Fruit fly (Drosophila melanogaster) whole organism, embryonic: ENCODE data around the gene Hph.

ENCODE experiments used
- ATbp ChIP-seq: fragments of 200-800 bp; sonication (Bioruptor generic); optimal IDR thresholded peaks from 2 replicates; lab custom pipeline; 2017; ENCODE audit warnings: missing biosample characterization, mild to moderate bottlenecking, missing genetic modification characterization, missing genetic modification reagents
- CG10274 ChIP-seq: fragments of 200-800 bp; sonication (Bioruptor generic); optimal IDR thresholded peaks from 3 replicates; lab custom pipeline; 2017; ENCODE audit warnings: missing biosample characterization, mild to moderate bottlenecking, missing genetic modification characterization
- CG10543 ChIP-seq: fragments of 200-800 bp; sonication (Bioruptor generic); optimal IDR thresholded peaks from 3 replicates; lab custom pipeline; 2017; ENCODE audit warnings: missing biosample characterization, mild to moderate bottlenecking, missing genetic modification characterization, moderate library complexity
- CG11398 ChIP-seq: fragments of 200-800 bp; sonication (Bioruptor generic); optimal IDR thresholded peaks from 2 replicates; lab custom pipeline; 2016; ENCODE audit warnings: missing biosample characterization, missing genetic modification characterization
- CG11504 ChIP-seq: fragments of 200-800 bp; sonication (Bioruptor generic); optimal IDR thresholded peaks from 3 replicates; lab custom pipeline; 2019; ENCODE audit warnings: missing biosample characterization, mild to moderate bottlenecking, missing genetic modification characterization, moderate library complexity
- CG12071 ChIP-seq: fragments of 200-800 bp; sonication (Bioruptor generic); optimal IDR thresholded peaks from 3 replicates; lab custom pipeline; 2018; ENCODE audit warnings: missing biosample characterization, mild to moderate bottlenecking, missing genetic modification characterization
- CG12236 ChIP-seq: fragments of 200-800 bp; sonication (Bioruptor generic); optimal IDR thresholded peaks from 2 replicates; lab custom pipeline; 2016; ENCODE audit warnings: missing biosample characterization, missing genetic modification characterization
- CG12391 ChIP-seq: fragments of 200-800 bp; sonication (Bioruptor generic); optimal IDR thresholded peaks from 3 replicates; lab custom pipeline; 2018; ENCODE audit warnings: missing biosample characterization, mild to moderate bottlenecking, missing genetic modification characterization, moderate library complexity
- CG12659 ChIP-seq: fragments of 200-800 bp; sonication (Bioruptor generic); optimal IDR thresholded peaks from 3 replicates; lab custom pipeline; 2017; ENCODE audit warnings: mild to moderate bottlenecking, missing biosample characterization, missing genetic modification reagents, missing genetic modification characterization
- CG14014 ChIP-seq: fragments of 200-800 bp; sonication (Bioruptor generic); IDR thresholded peaks from 2 replicates; pipeline ENCODE4 v1.3.6; 2022; ENCODE audit warnings: missing biosample characterization, missing genetic modification characterization
- CG15479 ChIP-seq: fragments of 200-800 bp; sonication (Bioruptor generic); optimal IDR thresholded peaks from 3 replicates; lab custom pipeline; 2019; ENCODE audit warnings: missing biosample characterization, mild to moderate bottlenecking, missing genetic modification characterization, moderate library complexity
- CG16815 ChIP-seq: fragments of 200-800 bp; sonication (Bioruptor generic); optimal IDR thresholded peaks from 3 replicates; lab custom pipeline; 2017; ENCODE audit warnings: missing biosample characterization, mild to moderate bottlenecking, missing genetic modification characterization
- CG17186 ChIP-seq: fragments of 200-800 bp; sonication (Bioruptor generic); optimal IDR thresholded peaks from 3 replicates; lab custom pipeline; 2017; ENCODE audit warnings: missing biosample characterization, missing genetic modification reagents, missing genetic modification characterization
- CG32767 ChIP-seq: fragments of 200-800 bp; sonication (Bioruptor generic); IDR thresholded peaks from 2 replicates; pipeline ENCODE4 v1.3.6; 2022; ENCODE audit warnings: missing biosample characterization, missing genetic modification characterization
- CG6254 ChIP-seq: fragments of 200-800 bp; sonication (Bioruptor generic); optimal IDR thresholded peaks from 3 replicates; lab custom pipeline; 2017; ENCODE audit warnings: mild to moderate bottlenecking, missing biosample characterization, missing genetic modification reagents, missing genetic modification characterization
- CG6813 ChIP-seq: fragments of 200-800 bp; sonication (Bioruptor generic); optimal IDR thresholded peaks from 2 replicates; lab custom pipeline; 2017; ENCODE audit warnings: missing biosample characterization, missing genetic modification characterization, mild to moderate bottlenecking, moderate library complexity, missing genetic modification reagents
- CG6854 ChIP-seq: fragments of 200-800 bp; sonication (Bioruptor generic); optimal IDR thresholded peaks from 3 replicates; lab custom pipeline; 2017; ENCODE audit warnings: missing biosample characterization, mild to moderate bottlenecking, missing genetic modification characterization
- CG7556 ChIP-seq: fragments of 200-800 bp; sonication (Bioruptor generic); optimal IDR thresholded peaks from 2 replicates; lab custom pipeline; 2017; ENCODE audit warnings: missing biosample characterization, mild to moderate bottlenecking, missing genetic modification characterization
- CG7839 ChIP-seq: fragments of 200-800 bp; sonication (Bioruptor generic); optimal IDR thresholded peaks from 3 replicates; lab custom pipeline; 2018; ENCODE audit warnings: missing biosample characterization, mild to moderate bottlenecking, missing genetic modification characterization, moderate library complexity
- Deaf1 ChIP-seq: fragments of 200-800 bp; optimal IDR thresholded peaks from 3 replicates; lab custom pipeline; 2019; ENCODE audit warnings: missing biosample characterization, mild to moderate bottlenecking, missing genetic modification characterization, moderate library complexity
- Dref ChIP-seq: fragments of 200-800 bp; sonication (Bioruptor generic); IDR thresholded peaks from 2 replicates; pipeline ENCODE4 v1.3.6; 2022; ENCODE audit warnings: missing biosample characterization, missing genetic modification characterization
- ERR ChIP-seq: fragments of 200-800 bp; sonication (Bioruptor generic); optimal IDR thresholded peaks from 2 replicates; lab custom pipeline; 2016; ENCODE audit warnings: missing biosample characterization, missing genetic modification characterization
- Fer1 ChIP-seq: fragments of 200-800 bp; sonication (Bioruptor generic); optimal IDR thresholded peaks from 2 replicates; lab custom pipeline; 2017; ENCODE audit warnings: missing biosample characterization, mild to moderate bottlenecking, missing genetic modification characterization
- Gug ChIP-seq: fragments of 200-800 bp; sonication (Bioruptor generic); IDR thresholded peaks from 4 replicates; pipeline ENCODE4 v1.3.6; 2022; ENCODE audit warnings: missing biosample characterization, missing genetic modification characterization
- MTF-1 ChIP-seq: fragments of 200-800 bp; sonication (Bioruptor generic); optimal IDR thresholded peaks from 2 replicates; lab custom pipeline; 2018; ENCODE audit warnings: missing biosample characterization, mild to moderate bottlenecking, missing genetic modification characterization, borderline replicate concordance
- NC2β ChIP-seq: fragments of 200-800 bp; sonication (Bioruptor generic); optimal IDR thresholded peaks from 2 replicates; lab custom pipeline; 2016; ENCODE audit warnings: missing biosample characterization, missing genetic modification characterization
- NfI ChIP-seq: fragments of 200-800 bp; sonication (Bioruptor generic); optimal IDR thresholded peaks from 3 replicates; lab custom pipeline; 2018; ENCODE audit warnings: missing biosample characterization, mild to moderate bottlenecking, missing genetic modification characterization, moderate library complexity
- ac ChIP-seq: fragments of 200-800 bp; sonication (Bioruptor generic); optimal IDR thresholded peaks from 3 replicates; lab custom pipeline; 2017; ENCODE audit warnings: missing biosample characterization, mild to moderate bottlenecking, missing genetic modification characterization
- ara ChIP-seq: fragments of 200-800 bp; sonication (Bioruptor generic); IDR thresholded peaks from 2 replicates; pipeline ENCODE4 v1.3.6; 2022; ENCODE audit warnings: missing biosample characterization, missing genetic modification characterization
- cad ChIP-seq: fragments of >200 bp; optimal IDR thresholded peaks from 2 replicates; lab custom pipeline; 2017; ENCODE audit warnings: missing biosample characterization, missing genetic modification characterization
- chinmo ChIP-seq: fragments of 200-800 bp; sonication (Bioruptor generic); IDR thresholded peaks from 4 replicates; pipeline ENCODE4 v1.3.6; 2022; ENCODE audit warnings: missing biosample characterization, missing genetic modification characterization; ENCODE audit not compliant: partially characterized antibody
- chm ChIP-seq: fragments of 200-800 bp; sonication (Bioruptor generic); IDR thresholded peaks from 2 replicates; pipeline ENCODE4 v1.3.6; 2022; ENCODE audit warnings: missing biosample characterization, missing genetic modification characterization
- ems ChIP-seq: fragments of 200-800 bp; sonication (Bioruptor generic); optimal IDR thresholded peaks from 3 replicates; lab custom pipeline; 2016; ENCODE audit warnings: missing biosample characterization, missing genetic modification characterization
- gcm2 ChIP-seq: fragments of 200-800 bp; sonication (Bioruptor generic); optimal IDR thresholded peaks from 2 replicates; lab custom pipeline; 2016; ENCODE audit warnings: missing biosample characterization, missing genetic modification characterization
- luna ChIP-seq: fragments of 200-800 bp; sonication (Bioruptor generic); optimal IDR thresholded peaks from 2 replicates; lab custom pipeline; 2016; ENCODE audit warnings: missing biosample characterization, missing genetic modification characterization
- nau ChIP-seq: fragments of 200-800 bp; sonication (Bioruptor generic); optimal IDR thresholded peaks from 3 replicates; lab custom pipeline; 2017; ENCODE audit warnings: missing biosample characterization, mild to moderate bottlenecking, missing genetic modification characterization, missing genetic modification reagents
- pfk ChIP-seq: fragments of 200-800 bp; sonication (Bioruptor generic); optimal IDR thresholded peaks from 2 replicates; lab custom pipeline; 2018; ENCODE audit warnings: missing biosample characterization, mild to moderate bottlenecking, missing genetic modification characterization, moderate library complexity
- psq ChIP-seq: fragments of 200-800 bp; sonication (Bioruptor generic); optimal IDR thresholded peaks from 2 replicates; lab custom pipeline; 2017; ENCODE audit warnings: missing biosample characterization, missing genetic modification characterization
- sc ChIP-seq, 3 experiments: fragments of >200 bp in 2 of 3; fragments of 200-800 bp in 1 of 3; sonication (Bioruptor generic) in 1 of 3; optimal IDR thresholded peaks; 2 replicates in 2 of 3; 3 replicates in 1 of 3; lab custom pipeline; 2017; ENCODE audit warnings: mild to moderate bottlenecking in 1 of 3, missing biosample characterization in 1 of 3, missing genetic modification characterization in 1 of 3, missing genetic modification reagents in 1 of 3
- scrt ChIP-seq: fragments of 200-800 bp; sonication (Bioruptor generic); optimal IDR thresholded peaks from 2 replicates; lab custom pipeline; 2018; ENCODE audit warnings: missing biosample characterization, mild to moderate bottlenecking, missing genetic modification characterization, moderate library complexity
- slbo ChIP-seq: fragments of 200-800 bp; sonication (Bioruptor generic); IDR thresholded peaks from 2 replicates; pipeline ENCODE4 v1.3.6; 2022; ENCODE audit warnings: missing biosample characterization, missing genetic modification characterization
- stc ChIP-seq: fragments of 200-800 bp; sonication (Bioruptor generic); IDR thresholded peaks from 2 replicates; pipeline ENCODE4 v1.3.6; 2022; ENCODE audit warnings: missing biosample characterization, missing genetic modification characterization
- sug ChIP-seq: fragments of 200-800 bp; optimal IDR thresholded peaks from 2 replicates; lab custom pipeline; 2019; ENCODE audit warnings: missing biosample characterization, mild to moderate bottlenecking, missing genetic modification characterization, moderate library complexity
- tna ChIP-seq: fragments of 200-800 bp; sonication (Bioruptor generic); IDR thresholded peaks from 2 replicates; pipeline ENCODE4 v1.3.6; 2022; ENCODE audit warnings: missing biosample characterization, missing genetic modification characterization; ENCODE audit not compliant: partially characterized antibody
- vvl ChIP-seq: fragments of 200-800 bp; sonication (Bioruptor generic); IDR thresholded peaks from 2 replicates; pipeline ENCODE4 v1.3.6; 2022; ENCODE audit warnings: missing biosample characterization, missing genetic modification characterization
- wdn ChIP-seq: fragments of 200-800 bp; sonication (Bioruptor generic); IDR thresholded peaks from 2 replicates; pipeline ENCODE4 v1.3.6; 2022; ENCODE audit warnings: missing biosample characterization, missing genetic modification characterization
- zen ChIP-seq: fragments of 200-800 bp; sonication (Bioruptor generic); optimal IDR thresholded peaks from 3 replicates; lab custom pipeline; 2018; ENCODE audit warnings: missing biosample characterization, mild to moderate bottlenecking, missing genetic modification characterization, moderate library complexity

Hph gene

DNA sequence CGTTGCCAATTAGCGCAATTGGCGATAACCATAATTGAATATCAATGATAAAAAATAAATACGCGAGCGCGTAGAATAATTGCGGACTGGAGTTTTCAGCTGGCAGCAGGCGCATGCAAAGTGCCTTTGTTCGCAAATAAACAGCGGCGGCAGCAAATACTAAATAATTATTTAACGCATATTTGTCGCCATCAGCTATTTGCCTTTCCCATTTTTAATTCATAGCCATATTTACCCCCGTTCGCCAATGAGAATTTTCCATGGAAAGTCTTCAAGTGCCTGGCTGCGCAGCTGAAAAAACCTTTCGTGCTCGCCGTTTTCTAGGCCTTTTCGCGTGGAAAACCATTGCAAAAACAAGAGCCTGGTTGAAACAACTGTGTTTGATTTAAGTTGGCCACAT is 45.1 kb downstream of the Hph start (continued):
- peak; percentile 8 for TF ChIP-seq CG6854 (GFP tag; lab: Kevin White, UChicago)
- no peak for TF ChIP-seq psq (GFP tag; lab: Kevin White, UChicago)
- TF ChIP-seq Gug (GFP tag; lab: Robert Waterston, UW): no peak
- no peak for TF ChIP-seq Dref (GFP tag; lab: Robert Waterston, UW)
- TF ChIP-seq CG10543 (GFP tag; lab: Kevin White, UChicago): peak; percentile 7
- no peak for TF ChIP-seq sc (optimal IDR thresholded peaks at IDR 0.05; lab: Kevin White, UChicago)
- no peak for TF ChIP-seq sc (GFP tag; optimal IDR thresholded peaks at IDR 0.05; lab: Kevin White, UChicago)
- TF ChIP-seq MTF-1 (GFP tag; lab: Kevin White, UChicago): no peak
- TF ChIP-seq CG7556: peak; percentile 21
- no peak for TF ChIP-seq cad (GFP tag; lab: Kevin White, UChicago)
- peak; percentile 34 for TF ChIP-seq CG6813 (GFP tag; lab: Kevin White, UChicago)
- TF ChIP-seq scrt (GFP tag; lab: Kevin White, UChicago): no peak
- peak; percentile 15 for TF ChIP-seq CG12659 (GFP tag; lab: Kevin White, UChicago)
- no peak for TF ChIP-seq CG12236 (GFP tag; lab: Kevin White, UChicago)
- TF ChIP-seq gcm2 (GFP tag; lab: Kevin White, UChicago): no peak
- no peak for TF ChIP-seq zen (tag; lab: Kevin White, UChicago)
- TF ChIP-seq CG17186: no peak
- no peak for TF ChIP-seq CG6254 (GFP tag; lab: Kevin White, UChicago)

DNA sequence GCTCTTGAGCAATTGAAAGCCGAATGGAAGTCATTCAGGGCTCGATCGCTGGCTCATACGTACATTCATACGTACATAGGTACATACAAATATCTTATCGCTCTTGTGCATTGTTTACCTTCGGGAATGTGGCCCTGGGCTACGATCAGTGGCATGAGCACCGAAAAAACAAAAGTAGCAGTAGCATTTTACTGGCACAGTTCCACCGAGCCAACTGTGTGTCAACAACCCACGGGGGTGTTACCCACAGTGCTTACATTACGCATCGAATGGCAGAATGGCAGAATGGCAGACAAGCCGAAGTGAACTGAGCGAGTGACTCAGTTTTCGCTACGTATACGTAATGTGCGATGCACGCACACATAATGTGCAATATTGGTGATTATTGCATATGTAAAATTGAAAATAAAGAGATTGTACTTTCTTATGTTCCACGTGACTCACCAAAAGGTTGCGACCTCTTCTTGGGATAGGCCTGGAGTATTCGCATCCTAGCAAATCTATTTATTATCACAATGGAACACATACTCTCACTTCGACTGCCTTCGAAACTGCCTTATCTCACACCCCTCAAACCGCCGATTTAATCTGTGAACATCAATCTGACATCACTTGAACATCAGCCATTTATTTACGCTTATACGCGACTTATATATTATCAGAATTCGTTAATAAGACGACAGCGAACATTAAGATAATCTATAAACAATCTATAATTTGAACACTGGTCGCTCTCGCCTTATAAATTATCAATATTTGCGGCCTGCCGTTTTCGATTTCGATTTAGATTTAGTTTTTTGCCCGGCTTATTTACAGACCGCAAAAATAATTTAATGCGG is 46.3 kb downstream of the Hph start:
- TF ChIP-seq NfI (GFP tag; lab: Kevin White, UChicago) (no peak), CG10274 (GFP tag; lab: Kevin White, UChicago) (no peak), Fer1 (GFP tag; lab: Kevin White, UChicago) (peak; percentile 14), slbo (GFP tag; lab: Robert Waterston, UW) (peak; percentile 10; the same call in 1 of the 2 replicates), sug (tag; lab: Kevin White, UChicago) (peak; percentile 60), stc (peak; percentile 35; the same call in 1 of the 2 replicates), CG17186 (no peak), nau (GFP tag; lab: Kevin White, UChicago) (no peak), CG12071 (GFP tag; lab: Kevin White, UChicago) (peak; percentile 32), wdn (no peak), vvl (GFP tag; lab: Robert Waterston, UW) (no peak; the same call in 1 of the 2 replicates), ems (GFP tag; lab: Kevin White, UChicago) (no peak), CG15479 (GFP tag; lab: Kevin White, UChicago) (peak; percentile 60), luna (GFP tag; lab: Kevin White, UChicago) (no peak), CG16815 (GFP tag; lab: Kevin White, UChicago) (no peak), CG11504 (tag; lab: Kevin White, UChicago) (peak; percentile 8), ATbp (GFP tag; lab: Kevin White, UChicago) (peak; percentile 52), ara (GFP tag; lab: Robert Waterston, UW) (0 out of 2 replicates have a peak, but pooled peaks have one; percentile 25), pfk (no peak), ERR (GFP tag; lab: Kevin White, UChicago) (no peak), CG32767 (GFP tag; lab: Robert Waterston, UW) (no peak; the same call in 1 of the 2 replicates), chm (GFP tag; lab: Robert Waterston, UW) (peak; percentile 65), Deaf1 (peak; percentile 15), CG12391 (tag; lab: Kevin White, UChicago) (no peak), CG7839 (tag; lab: Kevin White, UChicago) (no peak), tna (GFP tag; lab: Robert Waterston, UW) (no peak), CG11398 (GFP tag; lab: Kevin White, UChicago) (no peak), CG14014 (peak; percentile 46; the same call in 1 of the 2 replicates), ac (no peak), NC2β (GFP tag; lab: Kevin White, UChicago) (no peak), chinmo (GFP tag; lab: Robert Waterston, UW) (0 out of 4 replicates have a peak, but pooled peaks have one; percentile 39)
